Worm (Caenorhabditis elegans) whole organism, early embryonic: ENCODE results near the gene srsx-37.

Experiments used
- F13C5.2 ChIP-seq: sonication (generic microtip); optimal IDR thresholded peaks from 2 replicates; lab custom pipeline; 2017; ENCODE audit warnings: mild to moderate bottlenecking, missing genetic modification characterization, inconsistent platforms, missing compliant biosample characterization
- aly-1 ChIP-seq: sonication (generic microtip); optimal IDR thresholded peaks from 2 replicates; lab custom pipeline; 2016; ENCODE audit warnings: missing genetic modification characterization, missing compliant biosample characterization
- ama-1 ChIP-seq: fragments of 150-350 bp; optimal IDR thresholded peaks from 2 replicates; lab custom pipeline; 2014
- ceh-13 ChIP-seq: fragments of 200-800 bp; sonication (Bioruptor generic); optimal IDR thresholded peaks from 2 replicates; lab custom pipeline; 2018; ENCODE audit warnings: mild to moderate bottlenecking, missing genetic modification characterization, missing compliant biosample characterization
- ceh-36 ChIP-seq: sonication (generic microtip); optimal IDR thresholded peaks from 2 replicates; lab custom pipeline; 2016; ENCODE audit warnings: missing genetic modification characterization, inconsistent platforms, missing compliant biosample characterization
- flt-1 ChIP-seq: fragments of 200-800 bp; sonication (Bioruptor generic); IDR thresholded peaks from 2 replicates; pipeline ENCODE4 v1.3.6; 2022; ENCODE audit warnings: missing genetic modification characterization, missing compliant biosample characterization
- hmbx-1 ChIP-seq: sonication (generic microtip); optimal IDR thresholded peaks from 2 replicates; lab custom pipeline; 2016; ENCODE audit warnings: mild to moderate bottlenecking, missing genetic modification characterization, missing compliant biosample characterization
- hmg-4 ChIP-seq: fragments of 200-800 bp; sonication (Bioruptor generic); optimal IDR thresholded peaks from 2 replicates; lab custom pipeline; 2018; ENCODE audit warnings: mild to moderate bottlenecking, missing genetic modification characterization, missing compliant biosample characterization
- hnd-1 ChIP-seq: sonication (generic microtip); optimal IDR thresholded peaks from 2 replicates; lab custom pipeline; 2016; ENCODE audit warnings: missing genetic modification characterization, missing compliant biosample characterization
- pes-1 ChIP-seq: fragments of 200-800 bp; sonication (Bioruptor generic); IDR thresholded peaks from 2 replicates; pipeline ENCODE4 v1.3.6; 2022; ENCODE audit warnings: missing genetic modification reagents, missing genetic modification characterization, missing compliant biosample characterization
- sea-1 ChIP-seq: fragments of 200-800 bp; sonication (Bioruptor generic); conservative IDR thresholded peaks from 2 replicates; pipeline ENCODE4 v1.3.6; 2022; ENCODE audit warnings: missing genetic modification characterization, missing compliant biosample characterization
- tbx-11 ChIP-seq: fragments of 200-800 bp; sonication (Bioruptor generic); IDR thresholded peaks from 2 replicates; pipeline ENCODE4 v1.3.6; 2022; ENCODE audit warnings: missing genetic modification characterization, missing compliant biosample characterization
- tbx-37 ChIP-seq: fragments of 200-800 bp; sonication (Bioruptor generic); conservative IDR thresholded peaks from 2 replicates; pipeline ENCODE4 v1.3.6; 2022; ENCODE audit warnings: missing genetic modification reagents, missing genetic modification characterization, missing compliant biosample characterization
- tra-4 ChIP-seq: sonication (generic microtip); optimal IDR thresholded peaks from 2 replicates; lab custom pipeline; 2017; ENCODE audit warnings: missing genetic modification characterization, missing compliant biosample characterization

DNA sequence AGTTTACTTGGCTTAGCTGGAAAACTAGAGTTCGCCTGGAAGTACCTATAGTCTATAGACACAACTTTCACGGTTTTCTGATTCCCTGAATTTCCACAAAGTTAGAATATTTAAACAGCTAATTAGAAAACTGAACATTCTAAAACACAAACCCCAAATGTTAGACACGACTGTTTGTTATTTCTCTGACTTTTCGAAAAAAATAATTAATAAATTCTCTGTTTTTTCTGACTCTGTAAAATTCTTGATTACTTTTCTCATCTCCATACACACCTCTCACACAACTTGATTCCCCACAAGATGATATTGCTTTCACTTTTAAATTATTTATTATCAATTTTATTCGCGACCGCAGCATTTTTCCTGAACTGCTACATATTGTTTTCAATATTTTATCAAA lies 5.4 kb downstream of the srsx-37 start, which contains the start of gene srbc-75:
- no peak for TF ChIP-seq ceh-13 (GFP tag; lab: Kevin White, UChicago)
- TF ChIP-seq pes-1 (GFP tag; lab: Robert Waterston, UW) = no peak
- TF ChIP-seq tbx-37 (GFP tag; lab: Robert Waterston, UW) = no peak
- no peak for TF ChIP-seq hmbx-1 (tag; lab: Kevin White, UChicago)
- no peak for TF ChIP-seq hnd-1
- TF ChIP-seq F13C5.2 (tag; lab: Kevin White, UChicago) = no peak
- TF ChIP-seq sea-1 (GFP tag; lab: Robert Waterston, UW) = no peak
- TF ChIP-seq hmg-4 (GFP tag; lab: Kevin White, UChicago) = no peak
- no peak for TF ChIP-seq aly-1 (tag; lab: Kevin White, UChicago)
- no peak for TF ChIP-seq tbx-11 (GFP tag; lab: Robert Waterston, UW)
- TF ChIP-seq flt-1 (GFP tag; lab: Robert Waterston, UW) = no peak
- no peak for TF ChIP-seq ama-1 (lab: Kevin White, UChicago)
- TF ChIP-seq tra-4 (tag; lab: Kevin White, UChicago) = no peak
- TF ChIP-seq ceh-36 (tag; lab: Kevin White, UChicago) = no peak
